Worm (Caenorhabditis elegans): Measurements from ENCODE around the gene T28C6.5.
A peak's percentile ranks its signal among the peaks of the same experiment; 100 is the strongest.

DNA sequence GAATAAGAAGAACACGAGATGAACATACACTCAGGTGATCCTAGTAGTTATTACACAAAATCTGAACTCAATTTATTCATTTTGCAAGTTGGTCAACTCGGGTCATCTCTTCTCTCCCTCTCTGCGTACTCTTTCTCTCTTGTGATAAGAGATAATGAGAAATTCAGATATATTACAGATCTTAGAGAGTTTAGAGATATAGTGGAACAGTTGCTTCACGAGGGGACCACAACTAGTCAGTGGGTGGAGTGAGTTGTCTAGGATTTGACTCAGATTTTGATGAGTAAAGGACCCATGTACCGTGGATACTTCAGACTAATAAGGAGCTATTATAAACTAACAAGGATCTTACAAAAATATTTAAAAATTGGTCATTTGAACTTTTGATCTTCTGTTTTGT, 7.6 kb upstream of the T28C6.5 start, which contains the start of gene exc-5:
- TF ChIP-seq zip-4 (GFP tag; optimal IDR thresholded peaks at IDR 0.05), result no peak
- no peak for TF ChIP-seq sptf-1 (tag; optimal IDR thresholded peaks at IDR 0.05)
- no peak for TF ChIP-seq C04F5.9 (tag; optimal IDR thresholded peaks at IDR 0.05)
- no peak for TF ChIP-seq unc-30 (tag; optimal IDR thresholded peaks at IDR 0.05)
- no peak for TF ChIP-seq elt-2 (tag; optimal IDR thresholded peaks at IDR 0.05)
- no peak for TF ChIP-seq nhr-12 (tag; optimal IDR thresholded peaks at IDR 0.05)
- TF ChIP-seq lin-15B (tag; optimal IDR thresholded peaks at IDR 0.05), result no peak
- no peak for TF ChIP-seq fkh-8 (tag; optimal IDR thresholded peaks at IDR 0.05)
- no peak for TF ChIP-seq nhr-85 (tag)
- no peak for TF ChIP-seq ztf-11 (tag; optimal IDR thresholded peaks at IDR 0.05)
- TF ChIP-seq zag-1 (tag; optimal IDR thresholded peaks at IDR 0.05), result no peak
- peak; percentile 56 for TF ChIP-seq rnt-1 (tag; optimal IDR thresholded peaks at IDR 0.05)
